Fruit fly (Drosophila melanogaster) whole organism, embryonic: ENCODE data around the gene LanB1.
A peak's percentile ranks its signal among the peaks of the same experiment; 100 is the strongest.

Source experiments
- BtbVII ChIP-seq: fragments of 200-800 bp; sonication (Bioruptor generic); optimal IDR thresholded peaks from 3 replicates; lab custom pipeline; 2017; ENCODE audit warnings: missing biosample characterization, mild to moderate bottlenecking, missing genetic modification characterization
- CG10274 ChIP-seq: fragments of 200-800 bp; sonication (Bioruptor generic); optimal IDR thresholded peaks from 3 replicates; lab custom pipeline; 2017; ENCODE audit warnings: missing biosample characterization, mild to moderate bottlenecking, missing genetic modification characterization
- CG10462 ChIP-seq: fragments of 200-800 bp; sonication (Bioruptor generic); optimal IDR thresholded peaks from 2 replicates; lab custom pipeline; 2016; ENCODE audit warnings: missing biosample characterization, missing genetic modification characterization
- CG13287 ChIP-seq: fragments of 200-800 bp; sonication (Bioruptor generic); IDR thresholded peaks from 2 replicates; pipeline ENCODE4 v1.3.6; 2022; ENCODE audit warnings: missing biosample characterization, missing genetic modification characterization; ENCODE audit not compliant: partially characterized antibody
- CG13296 ChIP-seq: fragments of 200-800 bp; sonication (Bioruptor generic); optimal IDR thresholded peaks from 3 replicates; lab custom pipeline; 2018; ENCODE audit warnings: missing biosample characterization, mild to moderate bottlenecking, missing genetic modification characterization
- CG13424 ChIP-seq: fragments of 200-800 bp; sonication (Bioruptor generic); optimal IDR thresholded peaks from 2 replicates; lab custom pipeline; 2019; ENCODE audit warnings: missing biosample characterization, mild to moderate bottlenecking, missing genetic modification characterization, moderate library complexity
- CG1792 ChIP-seq: fragments of 200-800 bp; sonication (Bioruptor generic); optimal IDR thresholded peaks from 2 replicates; lab custom pipeline; 2016; ENCODE audit warnings: missing biosample characterization, missing genetic modification characterization
- CG18599 ChIP-seq: fragments of 200-800 bp; sonication (Bioruptor generic); optimal IDR thresholded peaks from 3 replicates; lab custom pipeline; 2017; ENCODE audit warnings: missing biosample characterization, missing genetic modification characterization, mild to moderate bottlenecking, moderate library complexity, missing genetic modification reagents
- CG32532 ChIP-seq: fragments of 200-800 bp; sonication (Bioruptor generic); IDR thresholded peaks from 2 replicates; pipeline ENCODE4 v1.3.6; 2022; ENCODE audit warnings: missing biosample characterization, missing genetic modification characterization
- CG33557 ChIP-seq: fragments of 200-800 bp; sonication (Bioruptor generic); optimal IDR thresholded peaks from 2 replicates; lab custom pipeline; 2019; ENCODE audit warnings: missing biosample characterization, mild to moderate bottlenecking, missing genetic modification characterization, moderate library complexity
- CG4617 ChIP-seq: fragments of 200-800 bp; sonication (Bioruptor generic); optimal IDR thresholded peaks from 3 replicates; lab custom pipeline; 2016; ENCODE audit warnings: missing biosample characterization, missing genetic modification characterization, borderline replicate concordance
- CG6654 ChIP-seq: fragments of 200-800 bp; sonication (Bioruptor generic); optimal IDR thresholded peaks from 2 replicates; lab custom pipeline; 2017; ENCODE audit warnings: missing biosample characterization, mild to moderate bottlenecking, missing genetic modification characterization
- CG7357 ChIP-seq: fragments of 200-800 bp; sonication (Bioruptor generic); IDR thresholded peaks from 3 replicates; pipeline ENCODE4 v1.3.6; 2022; ENCODE audit warnings: missing biosample characterization, missing genetic modification characterization
- CG8089 ChIP-seq: fragments of 200-800 bp; sonication (Bioruptor generic); optimal IDR thresholded peaks from 3 replicates; lab custom pipeline; 2016; ENCODE audit warnings: missing biosample characterization, missing genetic modification characterization
- CG8388 ChIP-seq: fragments of 200-800 bp; sonication (Bioruptor generic); optimal IDR thresholded peaks from 2 replicates; lab custom pipeline; 2019; ENCODE audit warnings: missing biosample characterization, mild to moderate bottlenecking, missing genetic modification characterization, moderate library complexity
- CG9932 ChIP-seq: fragments of 200-800 bp; sonication (Bioruptor generic); IDR thresholded peaks from 2 replicates; pipeline ENCODE4 v1.3.6; 2022; ENCODE audit warnings: missing biosample characterization, missing genetic modification characterization
- Camta ChIP-seq: fragments of 200-800 bp; sonication (Bioruptor generic); optimal IDR thresholded peaks from 2 replicates; lab custom pipeline; 2016; ENCODE audit warnings: missing biosample characterization, missing genetic modification characterization
- D19A ChIP-seq: fragments of 200-800 bp; optimal IDR thresholded peaks from 3 replicates; lab custom pipeline; 2019; ENCODE audit warnings: missing biosample characterization, mild to moderate bottlenecking, missing genetic modification characterization, moderate library complexity
- Deaf1 ChIP-seq: fragments of 200-800 bp; optimal IDR thresholded peaks from 3 replicates; lab custom pipeline; 2019; ENCODE audit warnings: missing biosample characterization, mild to moderate bottlenecking, missing genetic modification characterization, moderate library complexity
- Dip3 ChIP-seq: fragments of 200-800 bp; sonication (Bioruptor generic); optimal IDR thresholded peaks from 3 replicates; lab custom pipeline; 2016; ENCODE audit warnings: missing biosample characterization, missing genetic modification characterization
- Dp ChIP-seq: fragments of 200-800 bp; sonication (Bioruptor generic); optimal IDR thresholded peaks from 2 replicates; lab custom pipeline; 2018; ENCODE audit warnings: missing biosample characterization, mild to moderate bottlenecking, missing genetic modification characterization, moderate library complexity
- Eip74EF ChIP-seq, 2 experiments: fragments of 200-800 bp in 1 of 2; fragments of >200 bp in 1 of 2; sonication (Bioruptor generic) in 1 of 2; optimal IDR thresholded peaks; 2 replicates each; lab custom pipeline; 2017 to 2019; ENCODE audit warnings: missing biosample characterization in 2 of 2, missing genetic modification characterization in 2 of 2, mild to moderate bottlenecking in 1 of 2, moderate library complexity in 1 of 2
- MTF-1 ChIP-seq: fragments of 200-800 bp; sonication (Bioruptor generic); optimal IDR thresholded peaks from 2 replicates; lab custom pipeline; 2018; ENCODE audit warnings: missing biosample characterization, mild to moderate bottlenecking, missing genetic modification characterization, borderline replicate concordance
- Mrtf ChIP-seq: fragments of 200-800 bp; sonication (Bioruptor generic); IDR thresholded peaks from 3 replicates; pipeline ENCODE4 v1.3.6; 2022; ENCODE audit warnings: missing biosample characterization, missing genetic modification characterization
- NFAT ChIP-seq: fragments of 200-800 bp; sonication (Bioruptor generic); IDR thresholded peaks from 2 replicates; pipeline ENCODE4 v1.3.6; 2022; ENCODE audit warnings: missing biosample characterization, missing genetic modification characterization
- Nf-YC ChIP-seq: fragments of 200-800 bp; optimal IDR thresholded peaks from 3 replicates; lab custom pipeline; 2019; ENCODE audit warnings: missing biosample characterization, mild to moderate bottlenecking, missing genetic modification characterization, moderate library complexity
- Oaz ChIP-seq: fragments of 200-800 bp; sonication (Bioruptor generic); IDR thresholded peaks from 2 replicates; pipeline ENCODE4 v1.3.6; 2022; ENCODE audit warnings: missing biosample characterization, missing genetic modification characterization
- Oli ChIP-seq: fragments of 200-800 bp; sonication (Bioruptor generic); optimal IDR thresholded peaks from 2 replicates; lab custom pipeline; 2018; ENCODE audit warnings: missing biosample characterization, mild to moderate bottlenecking, missing genetic modification characterization, moderate library complexity
- Rx ChIP-seq: fragments of 200-800 bp; sonication (Bioruptor generic); IDR thresholded peaks from 2 replicates; pipeline ENCODE4 v1.3.6; 2022; ENCODE audit warnings: missing biosample characterization, missing genetic modification characterization
- Scr ChIP-seq: fragments of 200-800 bp; sonication (Bioruptor generic); IDR thresholded peaks from 2 replicates; pipeline ENCODE4 v1.3.6; 2022; ENCODE audit warnings: missing biosample characterization, missing genetic modification characterization; ENCODE audit not compliant: partially characterized antibody
- abd-A ChIP-seq: fragments of 200-800 bp; sonication (Bioruptor generic); optimal IDR thresholded peaks from 3 replicates; lab custom pipeline; 2019; ENCODE audit warnings: missing biosample characterization, mild to moderate bottlenecking, missing genetic modification characterization, moderate library complexity
- aop ChIP-seq: fragments of 200-800 bp; sonication (Bioruptor generic); IDR thresholded peaks from 2 replicates; pipeline ENCODE4 v1.3.6; 2022; ENCODE audit warnings: missing biosample characterization, missing genetic modification characterization
- ara ChIP-seq: fragments of 200-800 bp; sonication (Bioruptor generic); IDR thresholded peaks from 2 replicates; pipeline ENCODE4 v1.3.6; 2022; ENCODE audit warnings: missing biosample characterization, missing genetic modification characterization
- caup ChIP-seq: fragments of 200-800 bp; sonication (Bioruptor generic); optimal IDR thresholded peaks from 3 replicates; lab custom pipeline; 2017; ENCODE audit warnings: missing biosample characterization, mild to moderate bottlenecking, missing genetic modification characterization, moderate library complexity; ENCODE audit not compliant: severe bottlenecking
- crp ChIP-seq, 2 experiments: fragments of 200-800 bp; sonication (Bioruptor generic); optimal IDR thresholded peaks; 2 replicates in 1 of 2; 3 replicates in 1 of 2; lab custom pipeline; 2017; ENCODE audit warnings: missing biosample characterization in 2 of 2, missing genetic modification characterization in 2 of 2, mild to moderate bottlenecking in 1 of 2, moderate library complexity in 1 of 2
- dmrt11E ChIP-seq: fragments of 200-800 bp; sonication (Bioruptor generic); optimal IDR thresholded peaks from 3 replicates; lab custom pipeline; 2018; ENCODE audit warnings: missing biosample characterization, mild to moderate bottlenecking, missing genetic modification characterization, moderate library complexity
- exex ChIP-seq: fragments of 200-800 bp; sonication (Bioruptor generic); optimal IDR thresholded peaks from 4 replicates; lab custom pipeline; 2018; ENCODE audit warnings: missing biosample characterization, mild to moderate bottlenecking, missing genetic modification characterization, moderate library complexity
- grau ChIP-seq: fragments of 200-800 bp; optimal IDR thresholded peaks from 3 replicates; lab custom pipeline; 2019; ENCODE audit warnings: missing biosample characterization, mild to moderate bottlenecking, missing genetic modification characterization, moderate library complexity
- gt ChIP-seq: fragments of 200-800 bp; sonication (Bioruptor generic); IDR thresholded peaks from 2 replicates; pipeline ENCODE4 v1.3.6; 2022; ENCODE audit warnings: missing biosample characterization, missing genetic modification characterization
- h ChIP-seq: fragments of >200 bp; optimal IDR thresholded peaks from 2 replicates; lab custom pipeline; 2017
- insv ChIP-seq, 2 experiments: fragments of 200-800 bp; sonication (Bioruptor generic); optimal IDR thresholded peaks; 3 replicates each; lab custom pipeline; 2016 to 2018; ENCODE audit warnings: missing biosample characterization in 2 of 2, missing genetic modification characterization in 2 of 2
- inv ChIP-seq: fragments of 200-800 bp; sonication (Bioruptor generic); IDR thresholded peaks from 2 replicates; pipeline ENCODE4 v1.3.6; 2022; ENCODE audit warnings: missing biosample characterization, missing genetic modification characterization; ENCODE audit not compliant: partially characterized antibody
- kni ChIP-seq: fragments of 200-800 bp; sonication (Bioruptor generic); optimal IDR thresholded peaks from 3 replicates; lab custom pipeline; 2017; ENCODE audit warnings: mild to moderate bottlenecking, missing biosample characterization, missing genetic modification reagents, missing genetic modification characterization
- nmo ChIP-seq: fragments of 200-800 bp; sonication (Bioruptor generic); optimal IDR thresholded peaks from 2 replicates; lab custom pipeline; 2018; ENCODE audit warnings: missing biosample characterization, mild to moderate bottlenecking, missing genetic modification characterization, moderate library complexity
- odd ChIP-seq: fragments of 200-800 bp; sonication (Bioruptor generic); optimal IDR thresholded peaks from 2 replicates; lab custom pipeline; 2017; ENCODE audit warnings: missing biosample characterization, mild to moderate bottlenecking, missing genetic modification characterization
- shn ChIP-seq: fragments of 200-800 bp; sonication (Bioruptor generic); optimal IDR thresholded peaks from 3 replicates; lab custom pipeline; 2016; ENCODE audit warnings: missing biosample characterization, missing genetic modification characterization
- slbo ChIP-seq: fragments of 200-800 bp; sonication (Bioruptor generic); IDR thresholded peaks from 2 replicates; pipeline ENCODE4 v1.3.6; 2022; ENCODE audit warnings: missing biosample characterization, missing genetic modification characterization
- so ChIP-seq: fragments of 200-800 bp; sonication (Bioruptor generic); IDR thresholded peaks from 3 replicates; pipeline ENCODE4 v1.3.6; 2022; ENCODE audit warnings: missing biosample characterization, missing genetic modification characterization
- stwl ChIP-seq: fragments of 200-800 bp; sonication (Bioruptor generic); optimal IDR thresholded peaks from 3 replicates; lab custom pipeline; 2018; ENCODE audit warnings: missing biosample characterization, mild to moderate bottlenecking, missing genetic modification characterization, moderate library complexity
- vfl ChIP-seq: fragments of 200-800 bp; sonication (Bioruptor generic); optimal IDR thresholded peaks from 2 replicates; lab custom pipeline; 2016; ENCODE audit warnings: missing biosample characterization, missing genetic modification characterization

LanB1 gene

DNA sequence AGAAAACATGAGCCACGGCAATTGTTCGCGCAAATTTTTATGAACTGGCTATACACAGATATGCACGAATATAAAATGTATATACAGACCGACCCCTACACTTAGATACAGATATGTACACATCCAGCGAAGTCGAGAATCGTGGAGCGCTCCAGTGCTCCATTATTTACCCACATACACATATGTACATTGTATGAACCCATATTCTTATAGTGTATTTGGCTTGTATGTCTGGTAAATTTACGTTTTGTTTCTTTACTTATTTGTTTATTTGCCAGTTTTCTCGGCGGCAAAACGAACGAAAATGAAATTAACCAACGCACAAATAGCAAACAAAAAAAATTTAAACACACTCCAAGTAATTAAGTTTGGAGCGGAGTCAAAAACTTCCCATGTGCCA lies 2.1 kb downstream of the LanB1 start (continued):
- TF ChIP-seq Nf-YC (tag; lab: Kevin White, UChicago) (peak; percentile 19), CG10274 (GFP tag; lab: Kevin White, UChicago) (peak; percentile 14), stwl (tag; lab: Kevin White, UChicago) (no peak), CG4617 (GFP tag; lab: Kevin White, UChicago) (no peak), gt (GFP tag; lab: Robert Waterston, UW) (no peak), CG8388 (no peak), shn (GFP tag; lab: Kevin White, UChicago) (no peak), dmrt11E (tag; lab: Kevin White, UChicago) (peak; percentile 44), CG13296 (GFP tag; lab: Kevin White, UChicago) (peak; percentile 83), exex (tag; lab: Kevin White, UChicago) (peak; percentile 41), Eip74EF (GFP tag; optimal IDR thresholded peaks at IDR 0.05; lab: Kevin White, UChicago) (peak in 1 of 2 experiments; percentile 28), kni (GFP tag; lab: Kevin White, UChicago) (peak; percentile 89), Scr (no peak), CG13424 (peak; percentile 14), ara (GFP tag; lab: Robert Waterston, UW) (peak; percentile 56; the same call in 1 of the 2 replicates), caup (GFP tag; lab: Kevin White, UChicago) (peak; percentile 52), NFAT (GFP tag; lab: Robert Waterston, UW) (peak; percentile 65; the same call in 1 of the 2 replicates), Dip3 (peak; percentile 38), odd (GFP tag; lab: Kevin White, UChicago) (peak; percentile 54), CG9932 (GFP tag; lab: Robert Waterston, UW) (peak; percentile 49), insv (GFP tag; optimal IDR thresholded peaks at IDR 0.05; lab: Kevin White, UChicago) (peak in 1 of 2 experiments; percentile 23), CG7357 (GFP tag; lab: Robert Waterston, UW) (no peak), slbo (no peak), Oli (tag; lab: Kevin White, UChicago) (no peak), abd-A (tag; lab: Kevin White, UChicago) (no peak), aop (GFP tag; lab: Robert Waterston, UW) (no peak), D19A (tag; lab: Kevin White, UChicago) (peak; percentile 78), CG6654 (GFP tag; lab: Kevin White, UChicago) (no peak), CG33557 (GFP tag; lab: Kevin White, UChicago) (no peak), BtbVII (GFP tag; lab: Kevin White, UChicago) (peak; percentile 65), Dp (no peak), MTF-1 (GFP tag; lab: Kevin White, UChicago) (peak; percentile 77), CG32532 (GFP tag; lab: Robert Waterston, UW) (peak; percentile 33; the same call in 1 of the 2 replicates), CG18599 (GFP tag; lab: Kevin White, UChicago) (peak; percentile 85), crp (GFP tag; optimal IDR thresholded peaks at IDR 0.05; lab: Kevin White, UChicago) (no peak), CG8089 (GFP tag; lab: Kevin White, UChicago) (no peak), CG1792 (peak; percentile 67), grau (tag; lab: Kevin White, UChicago) (no peak), CG10462 (GFP tag; lab: Kevin White, UChicago) (no peak), Oaz (GFP tag; lab: Robert Waterston, UW) (no peak), inv (no peak), Mrtf (GFP tag; lab: Robert Waterston, UW) (no peak), so (GFP tag; lab: Robert Waterston, UW) (no peak), h (lab: Kevin White, UChicago) (no peak), nmo (GFP tag; lab: Kevin White, UChicago) (no peak), Rx (GFP tag; lab: Robert Waterston, UW) (no peak), vfl (GFP tag; lab: Kevin White, UChicago) (no peak), Deaf1 (tag; lab: Kevin White, UChicago) (peak; percentile 22), CG13287 (GFP tag; lab: Robert Waterston, UW) (no peak), Camta (GFP tag; lab: Kevin White, UChicago) (peak; percentile 51)
